Worm (Caenorhabditis elegans) whole organism, L3 larva: ENCODE results near the gene cnd-1.

ENCODE experiments used
- R02D3.7 ChIP-seq: fragments of 150-350 bp; optimal IDR thresholded peaks from 2 replicates; lab custom pipeline; 2014; ENCODE audit warnings: missing biosample characterization, missing genetic modification characterization
- aly-2 ChIP-seq: fragments of 150-350 bp; optimal IDR thresholded peaks from 2 replicates; lab custom pipeline; 2014; ENCODE audit warnings: missing biosample characterization, missing genetic modification characterization
- elt-1 ChIP-seq: fragments of 150-350 bp; optimal IDR thresholded peaks from 2 replicates; lab custom pipeline; 2014; ENCODE audit warnings: missing biosample characterization, missing genetic modification characterization
- elt-3 ChIP-seq, 3 experiments: fragments of 150-350 bp in 1 of 3; sonication (generic microtip) in 2 of 3; optimal IDR thresholded peaks; 2 replicates in 2 of 3; 4 replicates in 1 of 3; lab custom pipeline; 2014 to 2017; ENCODE audit warnings: missing biosample characterization in 3 of 3, missing genetic modification characterization in 3 of 3
- fos-1 ChIP-seq: fragments of 150-350 bp; optimal IDR thresholded peaks from 2 replicates; lab custom pipeline; 2014; ENCODE audit warnings: missing biosample characterization, missing genetic modification characterization
- jun-1 ChIP-seq: fragments of 150-350 bp; optimal IDR thresholded peaks from 2 replicates; lab custom pipeline; 2014; ENCODE audit warnings: missing biosample characterization, missing genetic modification reagents, missing genetic modification characterization
- nhr-25 ChIP-seq: sonication (generic microtip); optimal IDR thresholded peaks from 2 replicates; lab custom pipeline; 2017; ENCODE audit warnings: missing biosample characterization, missing genetic modification characterization
- pha-4 ChIP-seq: fragments of 150-350 bp; optimal IDR thresholded peaks from 2 replicates; lab custom pipeline; 2014; ENCODE audit warnings: missing biosample characterization, missing genetic modification reagents, missing genetic modification characterization
- skn-1 ChIP-seq: fragments of 150-350 bp; optimal IDR thresholded peaks from 2 replicates; lab custom pipeline; 2014; ENCODE audit warnings: missing biosample characterization, missing genetic modification characterization
- tbx-2 ChIP-seq: sonication (generic microtip); optimal IDR thresholded peaks from 2 replicates; lab custom pipeline; 2016; ENCODE audit warnings: mild to moderate bottlenecking, missing genetic modification characterization, missing compliant biosample characterization
- unc-62 ChIP-seq: fragments of 150-350 bp; sonication (generic microtip); optimal IDR thresholded peaks from 4 replicates; lab custom pipeline; 2014; ENCODE audit warnings: missing biosample characterization, missing genetic modification reagents, missing genetic modification characterization
- zag-1 ChIP-seq: fragments of 150-350 bp; optimal IDR thresholded peaks from 2 replicates; lab custom pipeline; 2014; ENCODE audit warnings: missing biosample characterization, missing genetic modification characterization

DNA sequence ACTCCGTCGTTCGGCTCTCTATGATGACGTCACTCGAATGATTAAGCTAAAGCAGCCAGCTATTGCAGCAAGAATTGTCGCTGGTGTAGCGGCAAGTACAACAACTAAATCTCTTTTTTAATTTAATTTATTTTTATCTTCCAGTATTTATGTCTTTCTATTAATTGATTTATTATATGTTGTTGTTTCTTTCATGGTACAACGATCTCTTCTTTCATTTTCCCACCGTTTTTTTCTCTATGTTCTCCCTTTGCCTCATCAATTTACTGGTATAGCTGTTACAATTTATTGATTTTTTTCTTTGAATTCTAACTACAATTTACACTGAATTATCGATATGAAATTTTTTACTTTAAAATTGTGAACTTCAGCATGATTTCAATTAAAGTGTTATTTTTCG is 48.7 kb downstream of the cnd-1 start, which contains the start of gene moc-6:
- TF ChIP-seq aly-2 (tag; lab: Kevin White, UChicago) (no peak), tbx-2 (tag; lab: Kevin White, UChicago) (no peak), unc-62 (GFP tag; lab: Kevin White, UChicago) (no peak), zag-1 (tag; lab: Kevin White, UChicago) (no peak), elt-3 (tag; optimal IDR thresholded peaks at IDR 0.05; lab: Kevin White, UChicago) (no peak), elt-1 (tag; lab: Kevin White, UChicago) (no peak), pha-4 (tag; lab: Kevin White, UChicago) (no peak), fos-1 (tag; lab: Kevin White, UChicago) (no peak), nhr-25 (tag; lab: Kevin White, UChicago) (no peak), R02D3.7 (tag; lab: Kevin White, UChicago) (no peak), skn-1 (no peak), jun-1 (no peak)
